Worm (Caenorhabditis elegans): ENCODE data around the gene C18F10.7.

ce11 chrIII:6260115-6260514 lies 18.0 kb downstream of the C18F10.7 start, which contains the start of gene srg-2:
- TF ChIP-seq nhr-11 (tag; optimal IDR thresholded peaks at IDR 0.05) (no peak), skn-1 (tag; optimal IDR thresholded peaks at IDR 0.05) (no peak), ztf-11 (tag; optimal IDR thresholded peaks at IDR 0.05) (no peak)
